Worm (Caenorhabditis elegans) whole organism, late embryonic: ENCODE results near the gene sec-24.1.

ENCODE experiments used
- C38D4.7 ChIP-seq: fragments of 200-800 bp; sonication (Bioruptor generic); optimal IDR thresholded peaks from 2 replicates; lab custom pipeline; 2018; ENCODE audit warnings: mild to moderate bottlenecking, missing genetic modification characterization, moderate library complexity, missing compliant biosample characterization
- F13H6.1 ChIP-seq: sonication (generic microtip); optimal IDR thresholded peaks from 2 replicates; lab custom pipeline; 2016; ENCODE audit warnings: missing genetic modification characterization, missing compliant biosample characterization
- K02D7.2 ChIP-seq: sonication (generic microtip); optimal IDR thresholded peaks from 2 replicates; lab custom pipeline; 2017; ENCODE audit warnings: mild to moderate bottlenecking, missing genetic modification characterization, missing compliant biosample characterization
- K09A11.1 ChIP-seq: sonication (generic microtip); optimal IDR thresholded peaks from 2 replicates; lab custom pipeline; 2017; ENCODE audit warnings: antibody characterized with exemption, mild to moderate bottlenecking, missing genetic modification characterization, missing compliant biosample characterization; ENCODE audit not compliant: insufficient read depth
- Y22D7AL.16 ChIP-seq: sonication (generic microtip); optimal IDR thresholded peaks from 2 replicates; lab custom pipeline; 2016; ENCODE audit warnings: missing genetic modification characterization, missing compliant biosample characterization
- ahr-1 ChIP-seq: sonication (generic microtip); optimal IDR thresholded peaks from 2 replicates; lab custom pipeline; 2016; ENCODE audit warnings: missing genetic modification characterization, missing compliant biosample characterization
- ama-1 ChIP-seq: fragments of 150-350 bp; optimal IDR thresholded peaks from 2 replicates; lab custom pipeline; 2014
- ceh-14 ChIP-seq: sonication (generic microtip); optimal IDR thresholded peaks from 2 replicates; lab custom pipeline; 2016; ENCODE audit warnings: missing genotype, missing genetic modification characterization, missing compliant biosample characterization
- ceh-18 ChIP-seq: sonication (generic microtip); optimal IDR thresholded peaks from 2 replicates; lab custom pipeline; 2016; ENCODE audit warnings: missing genetic modification characterization, missing compliant biosample characterization
- ceh-19 ChIP-seq: fragments of 200-800 bp; sonication (Bioruptor generic); optimal IDR thresholded peaks from 2 replicates; lab custom pipeline; 2018; ENCODE audit warnings: mild to moderate bottlenecking, missing genetic modification characterization, missing compliant biosample characterization
- ceh-24 ChIP-seq: sonication (generic microtip); optimal IDR thresholded peaks from 2 replicates; lab custom pipeline; 2016; ENCODE audit warnings: mild to moderate bottlenecking, missing genetic modification characterization, missing compliant biosample characterization
- ceh-30 ChIP-seq: fragments of 150-350 bp; optimal IDR thresholded peaks from 2 replicates; lab custom pipeline; 2014; ENCODE audit warnings: missing biosample characterization, missing genetic modification characterization
- ceh-31 ChIP-seq: sonication (generic microtip); optimal IDR thresholded peaks from 2 replicates; lab custom pipeline; 2016; ENCODE audit warnings: missing genetic modification characterization, missing compliant biosample characterization
- ceh-34 ChIP-seq: sonication (generic microtip); optimal IDR thresholded peaks from 2 replicates; lab custom pipeline; 2016; ENCODE audit warnings: mild to moderate bottlenecking, missing genetic modification characterization, missing compliant biosample characterization
- ceh-45 ChIP-seq: fragments of 200-800 bp; sonication (Bioruptor generic); IDR thresholded peaks from 2 replicates; pipeline ENCODE4 v1.3.6; 2022; ENCODE audit warnings: missing genetic modification reagents, missing genetic modification characterization, missing compliant biosample characterization
- ceh-48 ChIP-seq: sonication (generic microtip); optimal IDR thresholded peaks from 2 replicates; lab custom pipeline; 2016; ENCODE audit warnings: missing genetic modification characterization, inconsistent platforms, missing compliant biosample characterization
- ceh-6 ChIP-seq: fragments of 200-800 bp; sonication (Bioruptor generic); optimal IDR thresholded peaks from 2 replicates; lab custom pipeline; 2018; ENCODE audit warnings: mild to moderate bottlenecking, missing genetic modification characterization, missing compliant biosample characterization
- ceh-9 ChIP-seq: sonication (generic microtip); optimal IDR thresholded peaks from 2 replicates; lab custom pipeline; 2016; ENCODE audit warnings: mild to moderate bottlenecking, missing genetic modification characterization, inconsistent platforms, missing compliant biosample characterization
- dve-1 ChIP-seq: sonication (generic microtip); optimal IDR thresholded peaks from 2 replicates; lab custom pipeline; 2017; ENCODE audit warnings: antibody characterized with exemption, mild to moderate bottlenecking, missing genetic modification characterization, missing compliant biosample characterization
- elt-2 ChIP-seq: sonication (generic microtip); optimal IDR thresholded peaks from 2 replicates; lab custom pipeline; 2016; ENCODE audit warnings: missing genetic modification reagents, missing genetic modification characterization, missing compliant biosample characterization
- elt-4 ChIP-seq: sonication (generic microtip); optimal IDR thresholded peaks from 2 replicates; lab custom pipeline; 2016; ENCODE audit warnings: missing genetic modification characterization, missing compliant biosample characterization
- ets-4 ChIP-seq: sonication (generic microtip); optimal IDR thresholded peaks from 2 replicates; lab custom pipeline; 2016; ENCODE audit warnings: missing genetic modification characterization, missing compliant biosample characterization
- eyg-1 ChIP-seq: sonication (generic microtip); optimal IDR thresholded peaks from 2 replicates; lab custom pipeline; 2016; ENCODE audit warnings: missing genotype, missing genetic modification characterization, missing compliant biosample characterization
- fkh-10 ChIP-seq: fragments of 150-350 bp; optimal IDR thresholded peaks from 2 replicates; lab custom pipeline; 2014; ENCODE audit warnings: missing biosample characterization, missing genetic modification reagents, missing genetic modification characterization
- fkh-6 ChIP-seq: sonication (generic microtip); optimal IDR thresholded peaks from 2 replicates; lab custom pipeline; 2016; ENCODE audit warnings: missing genetic modification characterization, missing compliant biosample characterization
- gmeb-2 ChIP-seq: sonication (generic microtip); optimal IDR thresholded peaks from 2 replicates; lab custom pipeline; 2016; ENCODE audit warnings: missing genetic modification characterization, inconsistent platforms, missing compliant biosample characterization
- hlh-13 ChIP-seq: fragments of 200-800 bp; sonication (Bioruptor generic); optimal IDR thresholded peaks from 2 replicates; lab custom pipeline; 2018; ENCODE audit warnings: mild to moderate bottlenecking, missing genetic modification characterization, missing compliant biosample characterization
- hlh-15 ChIP-seq: sonication (generic microtip); optimal IDR thresholded peaks from 2 replicates; lab custom pipeline; 2016; ENCODE audit warnings: missing genetic modification characterization, missing compliant biosample characterization
- hlh-30 ChIP-seq: sonication (generic microtip); optimal IDR thresholded peaks from 2 replicates; lab custom pipeline; 2017; ENCODE audit warnings: antibody characterized with exemption, missing genetic modification characterization, missing compliant biosample characterization; ENCODE audit not compliant: insufficient read depth
- hlh-8 ChIP-seq: sonication (generic microtip); optimal IDR thresholded peaks from 2 replicates; lab custom pipeline; 2016; ENCODE audit warnings: missing genotype, missing genetic modification characterization, missing compliant biosample characterization
- lim-6 ChIP-seq: sonication (generic microtip); optimal IDR thresholded peaks from 2 replicates; lab custom pipeline; 2016; ENCODE audit warnings: missing genetic modification characterization, missing compliant biosample characterization
- lin-11 ChIP-seq: fragments of 200-800 bp; sonication (Bioruptor generic); optimal IDR thresholded peaks from 2 replicates; lab custom pipeline; 2018; ENCODE audit warnings: mild to moderate bottlenecking, missing genetic modification characterization, missing compliant biosample characterization
- madf-2 ChIP-seq: sonication (generic microtip); optimal IDR thresholded peaks from 2 replicates; lab custom pipeline; 2017; ENCODE audit warnings: missing genetic modification characterization, missing compliant biosample characterization
- mec-3 ChIP-seq: sonication (generic microtip); optimal IDR thresholded peaks from 2 replicates; lab custom pipeline; 2016; ENCODE audit warnings: borderline replicate concordance, missing genetic modification characterization, missing compliant biosample characterization
- nfya-1 ChIP-seq: sonication (generic microtip); optimal IDR thresholded peaks from 2 replicates; lab custom pipeline; 2017; ENCODE audit warnings: missing genetic modification characterization, mild to moderate bottlenecking, missing compliant biosample characterization, antibody characterized with exemption, moderate library complexity
- nhr-11 ChIP-seq: fragments of 150-350 bp; optimal IDR thresholded peaks from 2 replicates; lab custom pipeline; 2014; ENCODE audit warnings: missing biosample characterization, missing genetic modification characterization
- odd-2 ChIP-seq: sonication (generic microtip); optimal IDR thresholded peaks from 2 replicates; lab custom pipeline; 2017; ENCODE audit warnings: antibody characterized with exemption, mild to moderate bottlenecking, missing genetic modification characterization, missing compliant biosample characterization
- pax-1 ChIP-seq: fragments of 150-350 bp; optimal IDR thresholded peaks from 2 replicates; lab custom pipeline; 2014; ENCODE audit warnings: missing biosample characterization, missing genetic modification characterization
- pha-2 ChIP-seq: sonication (generic microtip); optimal IDR thresholded peaks from 2 replicates; lab custom pipeline; 2017; ENCODE audit warnings: mild to moderate bottlenecking, missing genetic modification characterization, missing compliant biosample characterization
- pha-4 ChIP-seq: fragments of 150-350 bp; optimal IDR thresholded peaks from 2 replicates; lab custom pipeline; 2018; ENCODE audit warnings: missing biosample characterization, missing genetic modification reagents, missing genetic modification characterization
- pros-1 ChIP-seq: fragments of 150-350 bp; optimal IDR thresholded peaks from 2 replicates; lab custom pipeline; 2014; ENCODE audit warnings: missing biosample characterization, missing genetic modification reagents, missing genetic modification characterization
- rnt-1 ChIP-seq: sonication (generic microtip); optimal IDR thresholded peaks from 2 replicates; lab custom pipeline; 2016; ENCODE audit warnings: missing genetic modification characterization, missing compliant biosample characterization
- sdc-2 ChIP-seq: sonication (generic microtip); optimal IDR thresholded peaks from 2 replicates; lab custom pipeline; 2016; ENCODE audit warnings: missing genotype, missing genetic modification characterization, missing compliant biosample characterization
- sox-4 ChIP-seq: sonication (generic microtip); optimal IDR thresholded peaks from 2 replicates; lab custom pipeline; 2017; ENCODE audit warnings: mild to moderate bottlenecking, missing genetic modification characterization, inconsistent platforms, missing compliant biosample characterization
- syd-9 ChIP-seq: sonication (generic microtip); optimal IDR thresholded peaks from 2 replicates; lab custom pipeline; 2016; ENCODE audit warnings: mild to moderate bottlenecking, missing genetic modification characterization, moderate library complexity, missing compliant biosample characterization
- tbx-2 ChIP-seq: sonication (generic microtip); optimal IDR thresholded peaks from 2 replicates; lab custom pipeline; 2016; ENCODE audit warnings: missing genetic modification characterization, missing compliant biosample characterization
- ttx-3 ChIP-seq: sonication (generic microtip); optimal IDR thresholded peaks from 2 replicates; lab custom pipeline; 2016; ENCODE audit warnings: missing genetic modification reagents, missing genetic modification characterization, missing compliant biosample characterization
- unc-42 ChIP-seq: sonication (generic microtip); optimal IDR thresholded peaks from 2 replicates; lab custom pipeline; 2016; ENCODE audit warnings: missing genotype, missing genetic modification characterization, missing compliant biosample characterization
- unc-55 ChIP-seq: sonication (generic microtip); optimal IDR thresholded peaks from 2 replicates; lab custom pipeline; 2017; ENCODE audit warnings: missing biosample characterization, missing genetic modification reagents, missing genetic modification characterization
- unc-86 ChIP-seq: sonication (generic microtip); optimal IDR thresholded peaks from 2 replicates; lab custom pipeline; 2016; ENCODE audit warnings: missing genetic modification characterization, missing compliant biosample characterization

Gene sec-24.1

ce11 chrIV:11551813-11552212 is 14.2 kb downstream of the sec-24.1 start, which contains the start of gene col-128:
Gene col-128, minus strand, starts transcription at chrIV:11551960.
- no peak for TF ChIP-seq hlh-30 (tag; lab: Kevin White, UChicago)
- TF ChIP-seq rnt-1 (tag; lab: Kevin White, UChicago) = no peak
- no peak for TF ChIP-seq unc-86
- no peak for TF ChIP-seq tbx-2 (tag; lab: Kevin White, UChicago)
- TF ChIP-seq ceh-19 (GFP tag; lab: Kevin White, UChicago) = no peak
- TF ChIP-seq sdc-2 = no peak
- TF ChIP-seq pha-2 = no peak
- TF ChIP-seq ets-4 (tag; lab: Kevin White, UChicago) = no peak

ce11 chrIV:11549694-11550093 is 16.3 kb downstream of the sec-24.1 start:
- TF ChIP-seq ceh-34 (tag; lab: Kevin White, UChicago) = peak; percentile 74
- TF ChIP-seq hlh-30 (tag; lab: Kevin White, UChicago) = peak; percentile 92
- TF ChIP-seq pha-4 (tag; lab: Kevin White, UChicago) = no peak
- TF ChIP-seq pros-1 (tag; lab: Kevin White, UChicago) = peak; percentile 9
- TF ChIP-seq syd-9 (tag; lab: Kevin White, UChicago) = peak; percentile 82
- peak; percentile 10 for TF ChIP-seq ahr-1 (tag; lab: Kevin White, UChicago)
- peak; percentile 83 for TF ChIP-seq fkh-10 (GFP tag; lab: Kevin White, UChicago)
- TF ChIP-seq ama-1 = no peak
- peak; percentile 75 for TF ChIP-seq F13H6.1 (tag; lab: Kevin White, UChicago)
- TF ChIP-seq elt-4 = no peak
- TF ChIP-seq ceh-48 (tag; lab: Kevin White, UChicago) = peak; percentile 57
- TF ChIP-seq pax-1 = no peak
- no peak for TF ChIP-seq unc-55
- peak; percentile 51 for TF ChIP-seq ceh-9 (tag; lab: Kevin White, UChicago)
- TF ChIP-seq sdc-2 = peak; percentile 72
- peak; percentile 77 for TF ChIP-seq ceh-19 (GFP tag; lab: Kevin White, UChicago)
- TF ChIP-seq C38D4.7 (GFP tag; lab: Kevin White, UChicago) = peak; percentile 70
- TF ChIP-seq lim-6 = peak; percentile 60
- TF ChIP-seq mec-3 = no peak
- peak; percentile 37 for TF ChIP-seq ceh-14
- peak; percentile 71 for TF ChIP-seq nfya-1
- peak; percentile 50 for TF ChIP-seq odd-2
- TF ChIP-seq hlh-13 (GFP tag; lab: Kevin White, UChicago) = peak; percentile 74
- TF ChIP-seq madf-2 (tag; lab: Kevin White, UChicago) = peak; percentile 66
- peak; percentile 46 for TF ChIP-seq unc-42 (tag; lab: Kevin White, UChicago)
- peak; percentile 68 for TF ChIP-seq ceh-31 (tag; lab: Kevin White, UChicago)
- peak; percentile 74 for TF ChIP-seq unc-86
- TF ChIP-seq ceh-45 = peak; percentile 80
- TF ChIP-seq K02D7.2 (tag; lab: Kevin White, UChicago) = peak; percentile 79
- TF ChIP-seq ceh-6 = peak; percentile 84
- TF ChIP-seq gmeb-2 (tag; lab: Kevin White, UChicago) = peak; percentile 75
- TF ChIP-seq hlh-15 (tag; lab: Kevin White, UChicago) = peak; percentile 23
- peak; percentile 75 for TF ChIP-seq rnt-1 (tag; lab: Kevin White, UChicago)
- TF ChIP-seq dve-1 = peak; percentile 81
- TF ChIP-seq elt-2 (tag; lab: Kevin White, UChicago) = peak; percentile 88
- TF ChIP-seq tbx-2 (tag; lab: Kevin White, UChicago) = peak; percentile 72
- peak; percentile 79 for TF ChIP-seq ttx-3 (tag; lab: Kevin White, UChicago)
- TF ChIP-seq ceh-30 (tag; lab: Kevin White, UChicago) = no peak
- TF ChIP-seq fkh-6 = peak; percentile 89
- TF ChIP-seq ets-4 (tag; lab: Kevin White, UChicago) = peak; percentile 48
- TF ChIP-seq ceh-18 (tag; lab: Kevin White, UChicago) = peak; percentile 77
- peak; percentile 70 for TF ChIP-seq Y22D7AL.16 (tag; lab: Kevin White, UChicago)
- peak; percentile 50 for TF ChIP-seq eyg-1 (tag; lab: Kevin White, UChicago)
- peak; percentile 80 for TF ChIP-seq lin-11
- TF ChIP-seq pha-2 = peak; percentile 83
- peak; percentile 55 for TF ChIP-seq hlh-8
- TF ChIP-seq K09A11.1 (tag; lab: Kevin White, UChicago) = peak; percentile 81
- TF ChIP-seq nhr-11 (tag; lab: Kevin White, UChicago) = no peak
- TF ChIP-seq ceh-24 (tag; lab: Kevin White, UChicago) = peak; percentile 40
- peak; percentile 80 for TF ChIP-seq sox-4 (tag; lab: Kevin White, UChicago)
